Worm (Caenorhabditis elegans): ENCODE measurements around the gene lgc-42.

- TF ChIP-seq jun-1 (tag; optimal IDR thresholded peaks at IDR 0.05) (no peak), ama-1 (optimal IDR thresholded peaks at IDR 0.05) (no peak), ztf-11 (tag; optimal IDR thresholded peaks at IDR 0.05) (no peak), ces-1 (GFP tag; optimal IDR thresholded peaks at IDR 0.05) (no peak), snpc-4 (tag; optimal IDR thresholded peaks at IDR 0.05) (no peak), fos-1 (tag; optimal IDR thresholded peaks at IDR 0.05) (no peak), lsy-2 (tag; optimal IDR thresholded peaks at IDR 0.05) (no peak)
These were observed 50.2 kb downstream of the lgc-42 start, which contains the start of gene dpy-1 for ce11 chrIII:2047907-2048306.

All from whole organism, L4 larva.